Fruit fly (Drosophila melanogaster): ENCODE results near the gene Vti1a.

dm6 chr3L:710345-710822 is 17.7 kb upstream of the Vti1a start, which contains the start of gene CkIIalpha-i3:
- TF ChIP-seq CG6854 (GFP tag; optimal IDR thresholded peaks at IDR 0.05) (no peak), Sox15 (GFP tag; optimal IDR thresholded peaks at IDR 0.05) (no peak), Smox (GFP tag; optimal IDR thresholded peaks at IDR 0.05) (no peak), CG3032 (tag; optimal IDR thresholded peaks at IDR 0.05) (no peak), CG4318 (GFP tag; optimal IDR thresholded peaks at IDR 0.05) (no peak), Gug (GFP tag; IDR thresholded peaks at IDR 0.05) (no peak), fd85E (GFP tag; optimal IDR thresholded peaks at IDR 0.05) (no peak), Eip75B (GFP tag; optimal IDR thresholded peaks at IDR 0.05) (no peak), Ets21C (GFP tag; optimal IDR thresholded peaks at IDR 0.05) (no peak), Sox14 (GFP tag; optimal IDR thresholded peaks at IDR 0.05) (no peak), CG34406 (GFP tag; optimal IDR thresholded peaks at IDR 0.05) (no peak)

Data from whole organism, prepupa.